Fruit fly (Drosophila melanogaster): ENCODE data around the gene Rrp47.
A peak's percentile ranks its signal among the peaks of the same experiment; 100 is the strongest.

The Rrp47 gene

dm6 chrX:15940105-15940955 lies 4.4 kb upstream of the Rrp47 start, which contains the start of gene Stim:
Gene Stim, minus strand, starts transcription at chrX:15940451.
- no peak for TF ChIP-seq ovo (GFP tag; optimal IDR thresholded peaks at IDR 0.05)
- TF ChIP-seq kay (GFP tag; ENCODE audit: borderline replicate concordance): peak; percentile 88
- TF ChIP-seq bab1 (GFP tag; optimal IDR thresholded peaks at IDR 0.05): peak; percentile 56

dm6 chrX:15940956-15941246 lies 3.8 kb upstream of the Rrp47 start, which contains the start of gene CG8924:
Gene CG8924, plus strand, starts transcription at chrX:15941077.
- TF ChIP-seq cnc (optimal IDR thresholded peaks at IDR 0.05) (no peak), Crg-1 (GFP tag; optimal IDR thresholded peaks at IDR 0.05) (no peak), tj (GFP tag; optimal IDR thresholded peaks at IDR 0.05) (no peak), CG7101 (tag; optimal IDR thresholded peaks at IDR 0.05) (no peak), kay (GFP tag; ENCODE audit: borderline replicate concordance) (no peak), CG7045 (GFP tag; optimal IDR thresholded peaks at IDR 0.05) (no peak), cic (GFP tag; optimal IDR thresholded peaks at IDR 0.05) (no peak), CG14711 (tag; optimal IDR thresholded peaks at IDR 0.05) (no peak), CG11617 (GFP tag; optimal IDR thresholded peaks at IDR 0.05) (no peak), pad (GFP tag; optimal IDR thresholded peaks at IDR 0.05) (no peak), Clk (GFP tag; optimal IDR thresholded peaks at IDR 0.05) (no peak), ovo (GFP tag; optimal IDR thresholded peaks at IDR 0.05) (no peak), Mnt (GFP tag; optimal IDR thresholded peaks at IDR 0.05) (no peak), toe (GFP tag; optimal IDR thresholded peaks at IDR 0.05) (no peak), bab1 (GFP tag; optimal IDR thresholded peaks at IDR 0.05) (no peak), CG5204 (GFP tag; optimal IDR thresholded peaks at IDR 0.05) (no peak), Hr96 (GFP tag; optimal IDR thresholded peaks at IDR 0.05) (no peak), CG33017 (tag; optimal IDR thresholded peaks at IDR 0.05) (no peak), CG12768 (GFP tag; optimal IDR thresholded peaks at IDR 0.05) (no peak), CG1620 (GFP tag; optimal IDR thresholded peaks at IDR 0.05) (no peak)

- TF ChIP-seq tj (GFP tag; optimal IDR thresholded peaks at IDR 0.05) (no peak), CG1620 (GFP tag; optimal IDR thresholded peaks at IDR 0.05) (no peak), ovo (GFP tag; optimal IDR thresholded peaks at IDR 0.05) (no peak), kay (GFP tag; ENCODE audit: borderline replicate concordance) (no peak), pad (GFP tag; optimal IDR thresholded peaks at IDR 0.05) (no peak), bab1 (GFP tag; optimal IDR thresholded peaks at IDR 0.05) (no peak), CG14711 (tag; optimal IDR thresholded peaks at IDR 0.05) (no peak), cic (GFP tag; optimal IDR thresholded peaks at IDR 0.05) (no peak), CG7101 (tag; optimal IDR thresholded peaks at IDR 0.05) (no peak), CG12768 (GFP tag; optimal IDR thresholded peaks at IDR 0.05) (no peak), CG7045 (GFP tag; optimal IDR thresholded peaks at IDR 0.05) (no peak), Mnt (GFP tag; optimal IDR thresholded peaks at IDR 0.05) (no peak), cnc (optimal IDR thresholded peaks at IDR 0.05) (no peak), toe (GFP tag; optimal IDR thresholded peaks at IDR 0.05) (no peak), Hr96 (GFP tag; optimal IDR thresholded peaks at IDR 0.05) (no peak), CG11617 (GFP tag; optimal IDR thresholded peaks at IDR 0.05) (no peak), Crg-1 (GFP tag; optimal IDR thresholded peaks at IDR 0.05) (no peak), CG5204 (GFP tag; optimal IDR thresholded peaks at IDR 0.05) (no peak), CG33017 (tag; optimal IDR thresholded peaks at IDR 0.05) (no peak), Clk (GFP tag; optimal IDR thresholded peaks at IDR 0.05) (no peak)
These were observed 3.2 kb upstream of the Rrp47 start for dm6 chrX:15941527-15941926.

DNA sequence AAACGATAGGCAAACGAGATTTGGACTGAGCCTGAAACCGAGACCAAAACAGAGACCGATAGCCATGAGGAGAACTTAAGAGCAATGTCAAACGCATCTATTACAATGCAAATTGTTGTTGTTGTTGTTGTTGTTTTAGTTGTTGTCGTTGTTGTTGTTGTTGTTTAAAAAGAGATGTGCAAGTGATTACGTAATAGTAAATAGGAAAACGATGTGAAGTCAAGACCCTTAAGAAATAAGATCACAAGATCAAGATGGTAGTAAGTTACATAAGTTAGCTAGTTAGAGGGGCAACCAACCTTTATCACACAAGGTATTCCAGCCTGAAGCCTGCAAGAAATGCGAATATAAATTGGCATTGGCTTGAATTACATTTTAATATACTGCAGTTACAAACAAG lies 5.4 kb downstream of the Rrp47 start:
- TF ChIP-seq CG5204 (GFP tag; optimal IDR thresholded peaks at IDR 0.05) (no peak), toe (GFP tag; optimal IDR thresholded peaks at IDR 0.05) (no peak), kay (GFP tag; ENCODE audit: borderline replicate concordance) (no peak), CG1620 (GFP tag; optimal IDR thresholded peaks at IDR 0.05) (no peak), CG7045 (GFP tag; optimal IDR thresholded peaks at IDR 0.05) (no peak), tj (GFP tag; optimal IDR thresholded peaks at IDR 0.05) (no peak), Crg-1 (GFP tag; optimal IDR thresholded peaks at IDR 0.05) (no peak), bab1 (GFP tag; optimal IDR thresholded peaks at IDR 0.05) (no peak), cnc (optimal IDR thresholded peaks at IDR 0.05) (no peak), CG11617 (GFP tag; optimal IDR thresholded peaks at IDR 0.05) (no peak), cic (GFP tag; optimal IDR thresholded peaks at IDR 0.05) (no peak), CG7101 (tag; optimal IDR thresholded peaks at IDR 0.05) (no peak)

DNA sequence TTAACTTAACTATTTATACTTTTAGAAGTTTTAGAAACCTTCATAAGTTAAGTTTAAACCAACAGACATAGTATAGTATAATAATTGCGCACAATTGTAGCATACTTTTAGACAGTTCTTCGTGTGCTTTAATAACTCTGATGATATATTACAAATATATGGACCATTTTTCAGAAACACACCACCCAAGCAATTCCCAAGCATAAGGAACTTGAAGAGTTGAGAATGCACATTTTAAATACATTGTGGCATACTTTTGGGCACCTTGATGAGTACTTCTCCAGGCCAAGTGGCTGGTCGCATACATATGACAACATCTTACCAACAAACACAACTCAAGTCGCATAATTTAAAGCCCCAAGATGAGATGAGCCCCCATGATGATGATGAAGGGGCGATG lies 24.9 kb downstream of the Rrp47 start:
- TF ChIP-seq CG11617 (GFP tag; optimal IDR thresholded peaks at IDR 0.05) (no peak), bab1 (GFP tag; optimal IDR thresholded peaks at IDR 0.05) (no peak), Crg-1 (GFP tag; optimal IDR thresholded peaks at IDR 0.05) (no peak), CG5204 (GFP tag; optimal IDR thresholded peaks at IDR 0.05) (no peak), cic (GFP tag; optimal IDR thresholded peaks at IDR 0.05) (no peak), CG1620 (GFP tag; optimal IDR thresholded peaks at IDR 0.05) (no peak)

dm6 chrX:15971574-15971973 lies 26.9 kb downstream of the Rrp47 start:
- no peak for TF ChIP-seq Clk (GFP tag; optimal IDR thresholded peaks at IDR 0.05)
- TF ChIP-seq ovo (GFP tag; optimal IDR thresholded peaks at IDR 0.05): no peak
- TF ChIP-seq CG14711 (tag; optimal IDR thresholded peaks at IDR 0.05): no peak
- no peak for TF ChIP-seq CG5204 (GFP tag; optimal IDR thresholded peaks at IDR 0.05)
- TF ChIP-seq CG7045 (GFP tag; optimal IDR thresholded peaks at IDR 0.05): no peak
- no peak for TF ChIP-seq tj (GFP tag; optimal IDR thresholded peaks at IDR 0.05)
- TF ChIP-seq bab1 (GFP tag; optimal IDR thresholded peaks at IDR 0.05): no peak
- TF ChIP-seq cnc (optimal IDR thresholded peaks at IDR 0.05): no peak
- no peak for TF ChIP-seq Crg-1 (GFP tag; optimal IDR thresholded peaks at IDR 0.05)
- no peak for TF ChIP-seq CG11617 (GFP tag; optimal IDR thresholded peaks at IDR 0.05)
- TF ChIP-seq CG12768 (GFP tag; optimal IDR thresholded peaks at IDR 0.05): no peak
- no peak for TF ChIP-seq CG7101 (tag; optimal IDR thresholded peaks at IDR 0.05)
- TF ChIP-seq CG33017 (tag; optimal IDR thresholded peaks at IDR 0.05): no peak
- no peak for TF ChIP-seq Mnt (GFP tag; optimal IDR thresholded peaks at IDR 0.05)
- TF ChIP-seq Hr96 (GFP tag; optimal IDR thresholded peaks at IDR 0.05): no peak
- no peak for TF ChIP-seq pad (GFP tag; optimal IDR thresholded peaks at IDR 0.05)
- TF ChIP-seq toe (GFP tag; optimal IDR thresholded peaks at IDR 0.05): no peak

Measured in whole organism, adult.